Fruit fly (Drosophila melanogaster): ENCODE measurements around the gene CG14322.

CG14322 gene

DNA sequence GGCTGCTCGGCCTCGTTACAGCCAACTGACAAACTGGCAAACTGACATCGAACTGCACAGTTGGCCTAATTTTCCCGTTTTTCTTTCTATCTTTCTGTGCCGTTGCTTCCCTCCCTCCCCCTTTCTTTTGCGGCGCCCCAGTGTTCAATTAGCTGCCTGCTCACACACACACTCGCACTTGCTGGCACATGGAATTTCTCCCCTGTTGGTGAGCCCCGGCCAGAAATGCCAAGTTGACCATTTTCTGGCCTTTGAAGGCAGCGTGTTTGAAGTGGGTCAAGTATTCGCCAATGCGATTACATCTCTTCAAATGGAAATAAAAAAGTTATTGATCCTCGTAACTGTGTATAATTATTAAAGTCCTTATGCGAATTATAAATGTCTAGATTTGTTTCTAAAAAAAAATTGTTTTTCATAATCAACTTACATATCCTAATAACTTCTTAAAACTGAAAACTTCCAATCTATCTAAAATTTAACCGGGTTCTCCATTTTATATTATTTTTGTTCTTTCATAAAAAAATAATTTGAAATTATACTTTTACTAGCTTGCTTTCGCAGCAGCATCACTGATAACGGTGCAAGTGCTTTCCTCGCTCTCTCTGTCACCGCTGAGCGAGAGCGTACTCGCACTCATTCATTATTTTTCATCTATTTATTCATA lies 33.3 kb downstream of the CG14322 start (continued):
- TF ChIP-seq jigr1 (GFP tag; IDR thresholded peaks at IDR 0.05) (no peak), CG9609 (GFP tag; optimal IDR thresholded peaks at IDR 0.05) (peak; percentile 3), Rfx (GFP tag; IDR thresholded peaks at IDR 0.05) (no peak), Gsc (GFP tag; IDR thresholded peaks at IDR 0.05) (no peak), CG12104 (GFP tag; optimal IDR thresholded peaks at IDR 0.05) (peak; percentile 13), CG13296 (GFP tag; optimal IDR thresholded peaks at IDR 0.05) (peak; percentile 3), HHEX (GFP tag; optimal IDR thresholded peaks at IDR 0.05) (peak; percentile 55), CG10654 (GFP tag; optimal IDR thresholded peaks at IDR 0.05) (no peak), BtbVII (GFP tag; optimal IDR thresholded peaks at IDR 0.05) (no peak), CG3065 (GFP tag; optimal IDR thresholded peaks at IDR 0.05) (no peak), seq (GFP tag; IDR thresholded peaks at IDR 0.05) (no peak), Spps (tag; optimal IDR thresholded peaks at IDR 0.05) (peak; percentile 32), CG3407 (GFP tag; optimal IDR thresholded peaks at IDR 0.05) (peak; percentile 1), Sox100B (GFP tag; optimal IDR thresholded peaks at IDR 0.05) (no peak), crol (GFP tag; IDR thresholded peaks at IDR 0.05) (peak; percentile 66), Usf (GFP tag; optimal IDR thresholded peaks at IDR 0.05) (no peak), dan (GFP tag; IDR thresholded peaks at IDR 0.05) (no peak), Atf6 (GFP tag; IDR thresholded peaks at IDR 0.05) (no peak), slbo (GFP tag; IDR thresholded peaks at IDR 0.05) (no peak), fd64A (GFP tag; optimal IDR thresholded peaks at IDR 0.05) (no peak), Neu2 (GFP tag; optimal IDR thresholded peaks at IDR 0.05; ENCODE audit: borderline replicate concordance) (no peak), CG12744 (GFP tag; optimal IDR thresholded peaks at IDR 0.05) (no peak), CG9727 (GFP tag; optimal IDR thresholded peaks at IDR 0.05) (peak; percentile 64), Jarid2 (GFP tag; optimal IDR thresholded peaks at IDR 0.05) (no peak), Hmr (GFP tag; optimal IDR thresholded peaks at IDR 0.05) (peak; percentile 35), CG17328 (GFP tag; IDR thresholded peaks at IDR 0.05) (no peak), CG2875 (GFP tag; optimal IDR thresholded peaks at IDR 0.05) (peak; percentile 48), CG6854 (GFP tag; optimal IDR thresholded peaks at IDR 0.05) (no peak), Atf3 (GFP tag; optimal IDR thresholded peaks at IDR 0.05) (no peak), Doc3 (GFP tag; IDR thresholded peaks at IDR 0.05; ENCODE audit: partially characterized antibody) (no peak), CG8290 (GFP tag; optimal IDR thresholded peaks at IDR 0.05) (peak; percentile 17), CG8290 (tag; optimal IDR thresholded peaks at IDR 0.05) (no peak), Six4 (GFP tag; optimal IDR thresholded peaks at IDR 0.05) (peak; percentile 46), CG1529 (GFP tag; optimal IDR thresholded peaks at IDR 0.05) (peak; percentile 43), lola (GFP tag; optimal IDR thresholded peaks at IDR 0.05) (peak in 1 of 3 experiments; percentile 68), CG9215 (GFP tag; IDR thresholded peaks at IDR 0.05) (no peak), Sin3A (optimal IDR thresholded peaks at IDR 0.05) (no peak), CG16863 (GFP tag; optimal IDR thresholded peaks at IDR 0.05) (no peak), gsb-n (tag; optimal IDR thresholded peaks at IDR 0.05) (peak; percentile 30), pnt (GFP tag; optimal IDR thresholded peaks at IDR 0.05) (no peak), az2 (GFP tag; optimal IDR thresholded peaks at IDR 0.05) (peak; percentile 30), CG10543 (GFP tag; optimal IDR thresholded peaks at IDR 0.05) (no peak), CG9817 (tag; optimal IDR thresholded peaks at IDR 0.05) (no peak), lmd (GFP tag; IDR thresholded peaks at IDR 0.05) (peak; percentile 32; the same call in 1 of the 2 replicates), CG2199 (GFP tag; IDR thresholded peaks at IDR 0.05) (no peak), CG12769 (tag; optimal IDR thresholded peaks at IDR 0.05) (peak; percentile 68), CG7963 (GFP tag; IDR thresholded peaks at IDR 0.05; ENCODE audit: partially characterized antibody) (no peak), Mes4 (GFP tag; optimal IDR thresholded peaks at IDR 0.05) (no peak), CG30403 (GFP tag; optimal IDR thresholded peaks at IDR 0.05) (peak; percentile 74), nerfin-1 (tag; optimal IDR thresholded peaks at IDR 0.05) (peak; percentile 38), tio (GFP tag; optimal IDR thresholded peaks at IDR 0.05) (no peak)
